Worm (Caenorhabditis elegans): ENCODE results near the gene T02H6.9.

T02H6.9 gene

ce11 chrII:709081-709480 lies 30.4 kb downstream of the T02H6.9 start, which contains the start of gene T02H6.1:
Gene T02H6.1, plus strand, starts transcription at chrII:709381.
- TF ChIP-seq alr-1 (tag; optimal IDR thresholded peaks at IDR 0.05), result no peak

DNA sequence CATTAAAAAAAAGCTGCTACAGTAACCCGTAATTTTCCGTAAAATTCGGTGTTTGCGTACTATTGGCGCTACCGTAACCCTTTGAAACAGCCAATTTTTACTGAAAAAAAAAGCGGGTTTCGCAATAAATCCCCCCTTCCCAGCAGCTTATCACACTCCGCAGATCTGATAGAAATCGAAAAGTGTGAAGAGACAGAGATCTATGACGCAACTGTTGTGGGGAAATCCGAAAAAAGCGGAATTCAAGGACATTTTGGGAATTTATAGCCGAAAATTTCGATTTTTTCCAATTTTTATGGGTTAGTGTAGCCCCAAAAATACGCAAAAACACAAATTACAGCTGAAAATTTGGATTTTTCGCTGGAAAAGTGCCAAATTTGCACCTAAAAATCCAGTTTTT lies 43.2 kb downstream of the T02H6.9 start:
- TF ChIP-seq nhr-77 (tag; optimal IDR thresholded peaks at IDR 0.05) (no peak), lsy-2 (tag; optimal IDR thresholded peaks at IDR 0.05) (no peak), lin-11 (tag; optimal IDR thresholded peaks at IDR 0.05) (no peak), F13H6.1 (tag; optimal IDR thresholded peaks at IDR 0.05) (no peak), ama-1 (optimal IDR thresholded peaks at IDR 0.05) (no peak), Y55F3AM.14 (GFP tag; optimal IDR thresholded peaks at IDR 0.05) (no peak), nhr-12 (tag; optimal IDR thresholded peaks at IDR 0.05) (no peak), mbf-1 (tag; optimal IDR thresholded peaks at IDR 0.05) (no peak), ZK546.5 (tag; optimal IDR thresholded peaks at IDR 0.05) (no peak)

DNA sequence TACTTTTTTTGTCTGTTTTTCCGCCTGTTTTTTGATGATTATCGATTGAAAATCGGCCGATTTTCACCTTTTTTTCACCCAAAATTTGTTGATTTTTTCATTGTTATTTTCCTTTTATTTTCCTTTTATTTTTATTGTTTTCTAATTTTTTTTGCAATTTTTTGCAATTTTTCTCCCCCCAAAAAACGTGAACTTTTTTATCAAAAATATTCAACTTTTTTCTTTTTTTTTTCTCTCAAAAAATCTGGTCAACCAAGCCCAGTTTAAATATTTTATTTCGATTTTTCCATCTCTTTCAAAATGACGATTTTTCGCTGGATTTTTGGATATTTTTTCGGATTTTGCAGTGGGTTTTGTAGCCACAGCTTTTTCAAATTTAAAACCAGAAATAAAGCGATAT lies 44.8 kb downstream of the T02H6.9 start, which contains the start of gene rfip-2:
Gene rfip-2 (plus strand): TSS at position 301 of the 400 bp plus-strand sequence.
- TF ChIP-seq sem-4 (tag; optimal IDR thresholded peaks at IDR 0.05), result no peak
- no peak for TF ChIP-seq skn-1 (tag; optimal IDR thresholded peaks at IDR 0.05)
- no peak for TF ChIP-seq unc-55 (GFP tag; optimal IDR thresholded peaks at IDR 0.05)
- no peak for TF ChIP-seq nhr-10 (tag; optimal IDR thresholded peaks at IDR 0.05)
- TF ChIP-seq F13H6.1 (tag; optimal IDR thresholded peaks at IDR 0.05), result no peak

ce11 chrII:724004-724403 lies 45.3 kb downstream of the T02H6.9 start:
- TF ChIP-seq alr-1 (tag; optimal IDR thresholded peaks at IDR 0.05), result no peak
- TF ChIP-seq ceh-16 (tag; optimal IDR thresholded peaks at IDR 0.05), result no peak
- TF ChIP-seq nhr-21 (tag; optimal IDR thresholded peaks at IDR 0.05), result no peak
- no peak for TF ChIP-seq unc-55 (GFP tag; optimal IDR thresholded peaks at IDR 0.05)
- no peak for TF ChIP-seq peb-1 (tag; optimal IDR thresholded peaks at IDR 0.05)
- no peak for TF ChIP-seq blmp-1 (tag; optimal IDR thresholded peaks at IDR 0.05; ENCODE audit: insufficient read depth)
- no peak for TF ChIP-seq lin-39 (tag; optimal IDR thresholded peaks at IDR 0.05)
- no peak for TF ChIP-seq mab-5 (tag; optimal IDR thresholded peaks at IDR 0.05)
- TF ChIP-seq gmeb-1 (tag; optimal IDR thresholded peaks at IDR 0.05), result no peak
- TF ChIP-seq nhr-25 (tag; optimal IDR thresholded peaks at IDR 0.05), result no peak
- no peak for TF ChIP-seq mbf-1 (tag; optimal IDR thresholded peaks at IDR 0.05)
- TF ChIP-seq lin-11 (tag; optimal IDR thresholded peaks at IDR 0.05), result no peak
